Fruit fly (Drosophila melanogaster) whole organism, prepupa: Measurements from ENCODE around the gene sls.

Experiments
- CG10631 ChIP-seq: fragments of 200-800 bp; sonication (Bioruptor generic); optimal IDR thresholded peaks from 2 replicates; lab custom pipeline; 2016; ENCODE audit warnings: missing biosample characterization, missing genetic modification characterization
- CG15336 ChIP-seq: fragments of 200-800 bp; sonication (Bioruptor generic); IDR thresholded peaks from 2 replicates; pipeline ENCODE4 v1.3.6; 2022; ENCODE audit warnings: missing biosample characterization, missing genetic modification characterization
- CG1621 ChIP-seq: fragments of 200-800 bp; sonication (Bioruptor generic); optimal IDR thresholded peaks from 3 replicates; lab custom pipeline; 2018; ENCODE audit warnings: missing biosample characterization, mild to moderate bottlenecking, missing genetic modification characterization
- CG16779 ChIP-seq: fragments of 200-800 bp; sonication (Bioruptor generic); optimal IDR thresholded peaks from 3 replicates; lab custom pipeline; 2017; ENCODE audit warnings: missing biosample characterization, mild to moderate bottlenecking, missing genetic modification characterization
- CG31627 ChIP-seq: fragments of 200-800 bp; sonication (Bioruptor generic); optimal IDR thresholded peaks from 3 replicates; lab custom pipeline; 2016; ENCODE audit warnings: missing biosample characterization, missing genetic modification characterization
- CG32006 ChIP-seq: fragments of 200-800 bp; sonication (Bioruptor generic); optimal IDR thresholded peaks from 3 replicates; lab custom pipeline; 2017; ENCODE audit warnings: missing biosample characterization, mild to moderate bottlenecking, missing genetic modification characterization
- CG6163 ChIP-seq: fragments of 200-800 bp; sonication (Bioruptor generic); IDR thresholded peaks from 3 replicates; pipeline ENCODE4 v1.3.6; 2022; ENCODE audit warnings: missing biosample characterization, missing genetic modification characterization
- CG6854 ChIP-seq: fragments of 200-800 bp; sonication (Bioruptor generic); optimal IDR thresholded peaks from 2 replicates; lab custom pipeline; 2017; ENCODE audit warnings: missing biosample characterization, mild to moderate bottlenecking, missing genetic modification characterization
- CG8319 ChIP-seq: fragments of 200-800 bp; sonication (Bioruptor generic); optimal IDR thresholded peaks from 3 replicates; lab custom pipeline; 2016; ENCODE audit warnings: missing biosample characterization, missing genetic modification characterization
- CG8632 ChIP-seq: fragments of 200-800 bp; sonication (Bioruptor generic); optimal IDR thresholded peaks from 3 replicates; lab custom pipeline; 2016; ENCODE audit warnings: missing biosample characterization, missing genetic modification characterization
- Eip75B ChIP-seq: fragments of 200-800 bp; sonication (Bioruptor generic); optimal IDR thresholded peaks from 3 replicates; lab custom pipeline; 2016; ENCODE audit warnings: missing biosample characterization, missing genetic modification characterization
- Eip78C ChIP-seq: fragments of 200-800 bp; sonication (Bioruptor generic); peaks from one replicate; lab custom pipeline; 2016; ENCODE audit warnings: missing biosample characterization, missing genetic modification characterization
- Ets96B ChIP-seq: fragments of 200-800 bp; optimal IDR thresholded peaks from 2 replicates; lab custom pipeline; 2019; ENCODE audit warnings: missing biosample characterization, mild to moderate bottlenecking, missing genetic modification characterization, moderate library complexity
- Gug ChIP-seq: fragments of 200-800 bp; sonication (Bioruptor generic); IDR thresholded peaks from 2 replicates; pipeline ENCODE4 v1.3.6; 2022; ENCODE audit warnings: missing biosample characterization, missing genetic modification characterization
- Sox102F ChIP-seq: fragments of 200-800 bp; sonication (Bioruptor generic); optimal IDR thresholded peaks from 2 replicates; lab custom pipeline; 2016; ENCODE audit warnings: missing biosample characterization, mild to moderate bottlenecking, missing genetic modification characterization
- Sox14 ChIP-seq: fragments of 200-800 bp; sonication (Bioruptor generic); optimal IDR thresholded peaks from 3 replicates; lab custom pipeline; 2016; ENCODE audit warnings: missing biosample characterization, missing genetic modification characterization
- achi ChIP-seq: fragments of 200-800 bp; sonication (Bioruptor generic); optimal IDR thresholded peaks from 3 replicates; lab custom pipeline; 2016; ENCODE audit warnings: missing biosample characterization, missing genetic modification characterization
- acj6 ChIP-seq: fragments of 200-800 bp; sonication (Bioruptor generic); optimal IDR thresholded peaks from 3 replicates; lab custom pipeline; 2016; ENCODE audit warnings: missing biosample characterization, missing genetic modification characterization
- cyc ChIP-seq: fragments of 200-800 bp; sonication (Bioruptor generic); optimal IDR thresholded peaks from 3 replicates; lab custom pipeline; 2016; ENCODE audit warnings: missing biosample characterization, missing genetic modification characterization
- eg ChIP-seq: fragments of 200-800 bp; sonication (Bioruptor generic); IDR thresholded peaks from 3 replicates; pipeline ENCODE4 v1.3.6; 2022; ENCODE audit warnings: missing biosample characterization, missing genetic modification characterization
- fd59A ChIP-seq: fragments of 200-800 bp; sonication (Bioruptor generic); optimal IDR thresholded peaks from 2 replicates; lab custom pipeline; 2017; ENCODE audit warnings: missing biosample characterization, mild to moderate bottlenecking, missing genetic modification characterization, missing genetic modification reagents
- fd85E ChIP-seq: fragments of 200-800 bp; sonication (Bioruptor generic); optimal IDR thresholded peaks from 3 replicates; lab custom pipeline; 2016; ENCODE audit warnings: missing biosample characterization, missing genetic modification characterization
- lz ChIP-seq: fragments of 200-800 bp; sonication (Bioruptor generic); optimal IDR thresholded peaks from 3 replicates; lab custom pipeline; 2016; ENCODE audit warnings: missing biosample characterization, missing genetic modification characterization
- pdm3 ChIP-seq: fragments of 200-800 bp; sonication (Bioruptor generic); optimal IDR thresholded peaks from 3 replicates; lab custom pipeline; 2016; ENCODE audit warnings: missing biosample characterization, missing genetic modification characterization
- spab ChIP-seq: fragments of 200-800 bp; sonication (Bioruptor generic); optimal IDR thresholded peaks from 2 replicates; lab custom pipeline; 2017; ENCODE audit warnings: missing biosample characterization, mild to moderate bottlenecking, missing genetic modification characterization, missing genetic modification reagents
- ss ChIP-seq, 2 experiments: fragments of 200-800 bp; sonication (Bioruptor generic); optimal IDR thresholded peaks; 2 replicates in 1 of 2; 3 replicates in 1 of 2; lab custom pipeline; 2017 to 2018; ENCODE audit warnings: mild to moderate bottlenecking in 2 of 2, missing biosample characterization in 2 of 2, missing genetic modification characterization in 2 of 2, moderate library complexity in 1 of 2
- svp ChIP-seq: fragments of 200-800 bp; sonication (Bioruptor generic); peaks from one replicate; lab custom pipeline; 2016; ENCODE audit warnings: missing biosample characterization, missing genetic modification characterization
- vri ChIP-seq: fragments of 200-800 bp; sonication (Bioruptor generic); optimal IDR thresholded peaks from 3 replicates; lab custom pipeline; 2016; ENCODE audit warnings: missing biosample characterization, mild to moderate bottlenecking, missing genetic modification characterization

sls gene

dm6 chr3L:2117046-2117445, 1.6 kb upstream of the sls start (continued):
- TF ChIP-seq CG6854 (GFP tag; lab: Kevin White, UChicago) = no peak
- peak; percentile 41 for TF ChIP-seq fd59A (GFP tag; lab: Kevin White, UChicago)
- TF ChIP-seq Eip75B (GFP tag; lab: Kevin White, UChicago) = peak; percentile 63
- no peak for TF ChIP-seq CG8632 (GFP tag; lab: Kevin White, UChicago)
- peak; percentile 6 for TF ChIP-seq lz (GFP tag; lab: Kevin White, UChicago)
- no peak for TF ChIP-seq vri
- TF ChIP-seq Sox102F (GFP tag; lab: Kevin White, UChicago) = no peak
- TF ChIP-seq Eip78C = peak; percentile 94

DNA sequence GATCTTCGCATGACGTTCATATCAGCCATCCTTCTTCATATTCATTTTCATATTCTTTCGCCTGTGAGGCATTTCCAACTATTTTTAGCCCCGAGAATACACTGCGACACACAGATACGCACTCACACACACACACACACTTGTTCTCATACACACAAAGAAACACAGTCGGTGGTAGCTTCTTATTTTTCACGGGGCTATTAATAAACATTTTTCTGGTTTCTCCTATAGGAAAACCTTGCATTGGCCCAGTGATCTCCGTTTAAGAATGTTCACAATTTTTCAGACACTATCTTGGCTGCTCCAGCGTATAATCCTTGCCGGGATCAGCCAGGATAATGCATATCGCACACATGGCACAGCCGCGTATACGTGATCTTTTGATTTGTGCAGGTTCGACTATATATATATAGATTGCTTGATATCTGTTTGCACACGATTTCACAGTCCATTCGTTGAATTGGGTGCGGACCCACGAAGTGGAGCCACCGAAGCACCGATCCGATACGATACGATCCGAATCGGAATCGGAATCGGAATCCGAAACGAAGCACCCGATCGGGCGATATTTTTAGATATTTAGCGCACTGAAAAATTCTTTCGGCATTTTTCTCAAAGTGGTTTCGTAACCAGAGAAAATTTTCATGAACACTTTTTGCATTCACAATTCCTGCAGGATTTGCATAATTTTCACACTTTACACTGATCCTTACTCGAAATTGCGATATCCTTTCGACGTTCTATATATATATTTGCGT, 545 bp downstream of the sls start:
- TF ChIP-seq fd85E (GFP tag; lab: Kevin White, UChicago) = no peak
- TF ChIP-seq svp (GFP tag; lab: Kevin White, UChicago) = peak; percentile 10

DNA sequence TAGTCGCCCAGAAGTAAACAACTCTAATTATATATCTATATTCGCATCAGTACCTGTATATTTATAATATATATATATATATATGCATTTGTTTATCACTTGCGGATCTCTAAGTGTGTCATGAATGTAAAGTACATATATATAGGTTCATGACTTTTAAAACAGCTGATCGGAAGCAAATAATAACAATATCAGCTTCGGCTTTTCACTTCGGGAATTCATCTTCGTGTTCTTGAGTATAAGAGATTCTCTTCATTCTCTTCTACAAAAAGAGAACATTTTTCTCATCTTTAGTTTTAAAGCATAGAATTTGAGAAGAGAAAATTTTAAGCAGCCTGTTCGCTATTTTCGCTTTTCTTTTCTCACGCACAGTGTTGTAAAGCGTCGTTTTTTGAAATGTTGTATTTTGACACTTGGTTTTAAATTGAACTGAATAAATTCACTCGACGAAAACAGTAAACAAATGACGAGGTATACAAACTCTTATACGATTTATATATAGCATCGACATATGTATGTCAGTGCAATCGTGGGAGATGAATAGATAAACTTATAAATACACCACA, 8.0 kb downstream of the sls start:
- TF ChIP-seq CG31627 (GFP tag; lab: Kevin White, UChicago) (no peak), acj6 (GFP tag; lab: Kevin White, UChicago) (no peak), achi (GFP tag; lab: Kevin White, UChicago) (peak; percentile 14), CG15336 (GFP tag; lab: Robert Waterston, UW) (0 out of 2 replicates have a peak, but pooled peaks have one; percentile 16)
- TF ChIP-seq, all 60 proteins: peak for 2

DNA sequence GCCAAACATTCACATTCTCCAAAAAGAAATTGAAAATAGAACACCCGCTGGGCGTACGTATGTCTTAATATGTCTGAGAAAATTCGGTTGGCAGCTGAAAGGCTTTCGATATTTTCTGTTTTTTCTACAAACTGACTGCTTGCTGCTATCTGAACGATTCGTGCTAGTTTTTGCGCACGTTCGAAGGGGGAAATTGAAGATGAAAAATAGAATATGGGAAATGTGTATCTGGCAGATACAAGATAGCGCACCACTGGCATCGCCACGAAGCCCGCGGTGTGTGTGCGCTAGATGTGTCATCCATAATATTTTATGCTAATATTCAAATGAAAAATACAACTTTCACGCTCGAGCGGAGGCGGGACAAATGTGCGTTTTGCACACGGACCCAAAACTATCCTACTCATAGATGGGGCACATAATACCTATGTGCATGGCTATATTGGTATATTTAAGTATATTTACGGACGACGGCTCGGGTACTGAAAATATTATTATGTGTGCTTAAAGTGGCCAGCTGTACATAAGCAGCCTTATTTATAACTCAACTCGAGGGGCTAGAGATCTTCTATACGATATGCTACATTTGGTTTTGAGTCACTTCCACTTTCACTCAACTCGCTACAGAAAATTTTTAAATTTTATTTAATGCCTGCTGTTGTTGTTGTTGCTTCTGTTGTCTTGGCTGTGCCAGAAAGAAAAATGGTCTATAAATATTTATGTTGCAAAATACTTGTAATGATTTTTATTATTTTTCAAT, 25.5 kb downstream of the sls start:
- TF ChIP-seq ss (GFP tag; optimal IDR thresholded peaks at IDR 0.05; lab: Kevin White, UChicago) (no peak), pdm3 (GFP tag; lab: Kevin White, UChicago) (no peak), CG6854 (GFP tag; lab: Kevin White, UChicago) (no peak), Sox14 (GFP tag; lab: Kevin White, UChicago) (no peak), Gug (GFP tag; lab: Robert Waterston, UW) (no peak), CG16779 (tag; lab: Kevin White, UChicago) (no peak), CG6163 (GFP tag; lab: Robert Waterston, UW) (no peak), Ets96B (no peak), spab (no peak)

DNA sequence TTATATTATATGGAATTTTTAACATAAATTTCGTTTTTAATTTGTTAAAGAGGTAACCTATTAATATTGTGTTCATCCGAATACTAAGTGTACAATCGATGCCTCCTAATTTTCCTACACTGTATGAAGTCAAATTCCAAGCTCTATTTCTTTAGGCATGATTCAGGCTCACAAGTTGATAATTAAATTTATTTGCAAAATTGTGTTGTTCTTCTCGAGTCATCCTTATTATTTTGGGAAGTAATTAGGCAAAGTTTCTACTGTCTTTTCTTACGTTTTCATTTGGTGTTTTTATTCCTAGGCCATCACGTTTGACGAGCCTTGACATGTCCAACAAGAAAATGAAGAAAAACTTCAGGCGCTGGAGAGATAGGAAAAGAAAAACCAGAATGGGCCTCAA, 77.3 kb downstream of the sls start, which contains the start of gene CG42355:
Gene CG42355 (minus strand): TSS at position 101 of the 400 bp plus-strand sequence.
- TF ChIP-seq CG8319 (GFP tag; lab: Kevin White, UChicago) (no peak), spab (no peak), CG32006 (GFP tag; lab: Kevin White, UChicago) (no peak), cyc (GFP tag; lab: Kevin White, UChicago) (no peak), CG10631 (GFP tag; lab: Kevin White, UChicago) (no peak), CG1621 (tag; lab: Kevin White, UChicago) (no peak), acj6 (GFP tag; lab: Kevin White, UChicago) (no peak), CG6163 (GFP tag; lab: Robert Waterston, UW) (no peak), eg (GFP tag; lab: Robert Waterston, UW) (no peak), lz (GFP tag; lab: Kevin White, UChicago) (no peak), Sox14 (GFP tag; lab: Kevin White, UChicago) (no peak), CG16779 (tag; lab: Kevin White, UChicago) (no peak)
